Fruit fly (Drosophila melanogaster) whole organism, pupa: ENCODE results near the gene Gs1l.

Experiments
- CG12605 ChIP-seq: fragments of 200-800 bp; sonication (Bioruptor generic); IDR thresholded peaks from 2 replicates; pipeline ENCODE4 v1.3.6; 2022; ENCODE audit warnings: missing biosample characterization, missing genetic modification characterization
- CG13204 ChIP-seq: fragments of 200-800 bp; sonication (Bioruptor generic); optimal IDR thresholded peaks from 2 replicates; lab custom pipeline; 2018; ENCODE audit warnings: missing biosample characterization, mild to moderate bottlenecking, missing genetic modification characterization, moderate library complexity
- CG17806 ChIP-seq: fragments of 200-800 bp; sonication (Bioruptor generic); optimal IDR thresholded peaks from 2 replicates; lab custom pipeline; 2018; ENCODE audit warnings: missing biosample characterization, mild to moderate bottlenecking, missing genetic modification characterization, moderate library complexity
- CG34367 ChIP-seq: fragments of 200-800 bp; sonication (Bioruptor generic); optimal IDR thresholded peaks from 2 replicates; lab custom pipeline; 2018; ENCODE audit warnings: missing biosample characterization, mild to moderate bottlenecking, missing genetic modification characterization
- fd96Ca ChIP-seq: fragments of 200-800 bp; sonication (Bioruptor generic); IDR thresholded peaks from 3 replicates; pipeline ENCODE4 v1.3.6; 2022; ENCODE audit warnings: missing biosample characterization, missing genetic modification characterization

dm6 chr2L:4410855-4411254 is 45.8 kb downstream of the Gs1l start, which contains the start of gene CG43055:
- TF ChIP-seq CG13204 (GFP tag; lab: Kevin White, UChicago): no peak
- TF ChIP-seq CG12605 (GFP tag; lab: Robert Waterston, UW): no peak
- no peak for TF ChIP-seq CG17806
- no peak for TF ChIP-seq CG34367 (tag; lab: Kevin White, UChicago)
- no peak for TF ChIP-seq fd96Ca
